Fruit fly (Drosophila melanogaster): Measurements from ENCODE around the gene CG43779.
A peak's percentile ranks its signal among the peaks of the same experiment; 100 is the strongest.

dm6 chr2L:13290276-13291065 lies 16.1 kb downstream of the CG43779 start:
- TF ChIP-seq Sp1 (GFP tag; optimal IDR thresholded peaks at IDR 0.05) (peak; percentile 63), OdsH (GFP tag; optimal IDR thresholded peaks at IDR 0.05) (peak; percentile 61), Rel (GFP tag; optimal IDR thresholded peaks at IDR 0.05) (no peak), Rel (tag; optimal IDR thresholded peaks at IDR 0.05) (peak; percentile 96), dmrt93B (GFP tag; optimal IDR thresholded peaks at IDR 0.05) (no peak), Dfd (GFP tag; optimal IDR thresholded peaks at IDR 0.05) (no peak), rgr (GFP tag; optimal IDR thresholded peaks at IDR 0.05) (peak; percentile 73), lola (GFP tag; optimal IDR thresholded peaks at IDR 0.05) (no peak), Mio (GFP tag; optimal IDR thresholded peaks at IDR 0.05) (no peak), sv (GFP tag; optimal IDR thresholded peaks at IDR 0.05) (no peak), psq (GFP tag; optimal IDR thresholded peaks at IDR 0.05) (peak; percentile 22), usp (GFP tag; optimal IDR thresholded peaks at IDR 0.05) (no peak)
